Worm (Caenorhabditis elegans): ENCODE measurements around the gene srx-5.

The srx-5 gene

DNA sequence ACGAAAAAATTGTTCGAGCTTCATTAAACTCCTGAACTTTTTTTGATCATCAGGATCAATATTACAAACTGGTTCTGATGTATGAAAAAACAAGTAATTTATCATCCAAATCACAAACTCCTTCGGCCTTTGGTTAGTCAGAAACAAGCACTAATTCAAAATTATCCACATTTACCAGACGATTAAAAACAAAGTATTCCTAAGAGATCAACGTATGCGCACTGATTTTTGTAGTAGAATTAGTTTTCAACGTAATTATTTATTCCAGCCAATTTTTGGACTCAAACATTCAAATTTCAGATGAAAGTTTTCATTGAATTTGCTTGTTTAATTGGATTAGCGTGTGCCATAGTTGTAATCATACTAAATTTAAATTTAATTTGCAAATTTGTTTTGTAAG lies 7.0 kb downstream of the srx-5 start, which contains the start of gene srbc-38:
Gene srbc-38, plus strand, starts transcription at position 301 of the 400 bp plus-strand sequence.
- TF ChIP-seq aly-1 (tag; optimal IDR thresholded peaks at IDR 0.05), result no peak
- TF ChIP-seq tbx-37 (GFP tag; conservative IDR thresholded peaks at IDR 0.05), result no peak
- TF ChIP-seq hnd-1 (tag; optimal IDR thresholded peaks at IDR 0.05), result no peak
- TF ChIP-seq B0310.2 (tag; optimal IDR thresholded peaks at IDR 0.05), result no peak
- TF ChIP-seq flt-1 (GFP tag; IDR thresholded peaks at IDR 0.05), result no peak
- no peak for TF ChIP-seq pes-1 (GFP tag; IDR thresholded peaks at IDR 0.05)
- no peak for TF ChIP-seq ets-7 (tag; optimal IDR thresholded peaks at IDR 0.05)
- TF ChIP-seq ama-1 (optimal IDR thresholded peaks at IDR 0.05), result no peak
- no peak for TF ChIP-seq hmbx-1 (tag; optimal IDR thresholded peaks at IDR 0.05)
- TF ChIP-seq tbx-11 (GFP tag; IDR thresholded peaks at IDR 0.05), result no peak
- TF ChIP-seq tra-4 (tag; optimal IDR thresholded peaks at IDR 0.05), result no peak
- TF ChIP-seq ceh-13 (GFP tag; optimal IDR thresholded peaks at IDR 0.05), result no peak
- no peak for TF ChIP-seq F13C5.2 (tag; optimal IDR thresholded peaks at IDR 0.05)
- no peak for TF ChIP-seq hmg-4 (GFP tag; optimal IDR thresholded peaks at IDR 0.05)
- no peak for TF ChIP-seq ceh-36 (tag; optimal IDR thresholded peaks at IDR 0.05)

DNA sequence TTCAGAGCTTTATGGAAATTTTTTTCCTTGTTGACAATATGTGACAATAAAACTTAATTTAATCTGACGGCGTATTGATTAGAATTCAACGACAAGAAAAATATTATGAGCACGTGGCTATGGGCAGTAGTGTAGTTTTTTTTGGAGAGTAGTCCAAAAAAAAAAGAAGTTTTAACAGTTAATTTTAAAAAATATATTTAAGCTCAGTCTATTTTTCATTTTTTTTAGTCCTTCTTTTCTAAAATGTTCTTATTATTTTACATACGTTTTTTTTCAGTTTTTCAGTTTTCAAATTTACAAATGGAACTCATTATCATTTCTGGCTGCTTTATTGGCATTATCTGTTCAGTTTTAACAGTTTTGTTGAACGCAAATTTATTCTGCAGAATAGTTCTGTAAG lies 8.9 kb downstream of the srx-5 start, which contains the start of gene srbc-39:
Gene srbc-39, plus strand, starts transcription at position 301 of the 400 bp plus-strand sequence.
- TF ChIP-seq B0310.2 (tag; optimal IDR thresholded peaks at IDR 0.05) (no peak), scrt-1 (GFP tag; IDR thresholded peaks at IDR 0.05) (no peak), aly-1 (tag; optimal IDR thresholded peaks at IDR 0.05) (no peak), hnd-1 (tag; optimal IDR thresholded peaks at IDR 0.05) (no peak), tbx-37 (GFP tag; conservative IDR thresholded peaks at IDR 0.05) (no peak), tra-4 (tag; optimal IDR thresholded peaks at IDR 0.05) (no peak), ets-7 (tag; optimal IDR thresholded peaks at IDR 0.05) (no peak), F13C5.2 (tag; optimal IDR thresholded peaks at IDR 0.05) (no peak), hmg-4 (GFP tag; optimal IDR thresholded peaks at IDR 0.05) (no peak), hmbx-1 (tag; optimal IDR thresholded peaks at IDR 0.05) (no peak), ceh-13 (GFP tag; optimal IDR thresholded peaks at IDR 0.05) (no peak), tbx-11 (GFP tag; IDR thresholded peaks at IDR 0.05) (no peak), sea-1 (GFP tag; conservative IDR thresholded peaks at IDR 0.05) (no peak), ceh-36 (tag; optimal IDR thresholded peaks at IDR 0.05) (no peak), pes-1 (GFP tag; IDR thresholded peaks at IDR 0.05) (no peak)

DNA sequence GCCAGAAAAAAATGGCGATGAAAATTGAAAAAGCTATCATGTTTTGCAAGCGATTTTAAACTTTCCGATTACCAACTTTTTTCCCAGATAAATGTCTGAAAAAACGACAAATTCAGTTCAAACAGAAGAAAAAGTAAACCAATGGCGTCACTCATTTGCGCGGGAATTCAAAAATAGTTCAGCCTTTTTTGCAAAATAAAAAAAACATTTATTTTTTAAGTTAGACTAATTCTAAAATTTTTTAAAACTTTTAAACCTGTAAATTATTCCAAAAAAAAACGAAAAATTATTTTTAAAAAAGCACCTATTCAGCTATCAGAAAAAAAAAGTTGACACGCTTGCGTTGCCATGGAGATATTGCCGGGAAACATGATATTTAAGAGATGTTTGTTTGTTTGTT lies 13.0 kb downstream of the srx-5 start, which contains the start of gene cyp-33C11:
Gene cyp-33C11, minus strand, starts transcription at position 101 of the 400 bp plus-strand sequence.
- no peak for TF ChIP-seq F13C5.2 (tag; optimal IDR thresholded peaks at IDR 0.05)
- TF ChIP-seq flt-1 (GFP tag; IDR thresholded peaks at IDR 0.05), result no peak
- no peak for TF ChIP-seq ceh-36 (tag; optimal IDR thresholded peaks at IDR 0.05)
- no peak for TF ChIP-seq ets-7 (tag; optimal IDR thresholded peaks at IDR 0.05)
- no peak for TF ChIP-seq hmbx-1 (tag; optimal IDR thresholded peaks at IDR 0.05)

DNA sequence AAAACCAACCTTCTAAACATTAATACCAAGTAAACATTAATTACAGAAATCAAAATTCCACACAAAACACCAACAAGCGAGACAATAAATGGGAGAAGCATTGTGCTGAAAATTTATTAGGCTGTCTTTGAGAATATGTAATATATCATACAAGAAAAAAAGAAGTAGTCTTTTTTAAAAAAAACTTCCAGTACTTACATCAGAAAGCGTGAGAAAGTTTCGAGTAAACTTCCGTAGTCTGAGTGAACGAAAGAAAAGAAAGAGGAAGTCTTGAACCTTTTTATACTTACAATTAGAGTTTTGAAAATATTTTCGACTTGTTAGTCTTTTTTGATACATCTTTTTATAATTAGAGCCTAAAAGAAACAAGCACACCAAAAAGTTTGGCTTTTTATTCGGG lies 19.9 kb downstream of the srx-5 start, which contains the start of gene srbc-40:
Gene srbc-40, minus strand, starts transcription at position 101 of the 400 bp plus-strand sequence.
- TF ChIP-seq aly-1 (tag; optimal IDR thresholded peaks at IDR 0.05) (no peak), pes-1 (GFP tag; IDR thresholded peaks at IDR 0.05) (no peak), ceh-36 (tag; optimal IDR thresholded peaks at IDR 0.05) (no peak), sea-1 (GFP tag; conservative IDR thresholded peaks at IDR 0.05) (no peak), ceh-13 (GFP tag; optimal IDR thresholded peaks at IDR 0.05) (no peak), ama-1 (optimal IDR thresholded peaks at IDR 0.05) (no peak), hmg-4 (GFP tag; optimal IDR thresholded peaks at IDR 0.05) (no peak), tbx-11 (GFP tag; IDR thresholded peaks at IDR 0.05) (no peak), flt-1 (GFP tag; IDR thresholded peaks at IDR 0.05) (no peak), ets-7 (tag; optimal IDR thresholded peaks at IDR 0.05) (no peak), hnd-1 (tag; optimal IDR thresholded peaks at IDR 0.05) (no peak), tra-4 (tag; optimal IDR thresholded peaks at IDR 0.05) (no peak), scrt-1 (GFP tag; IDR thresholded peaks at IDR 0.05) (no peak), hmbx-1 (tag; optimal IDR thresholded peaks at IDR 0.05) (no peak), F13C5.2 (tag; optimal IDR thresholded peaks at IDR 0.05) (no peak), tbx-37 (GFP tag; conservative IDR thresholded peaks at IDR 0.05) (no peak), B0310.2 (tag; optimal IDR thresholded peaks at IDR 0.05) (no peak)

DNA sequence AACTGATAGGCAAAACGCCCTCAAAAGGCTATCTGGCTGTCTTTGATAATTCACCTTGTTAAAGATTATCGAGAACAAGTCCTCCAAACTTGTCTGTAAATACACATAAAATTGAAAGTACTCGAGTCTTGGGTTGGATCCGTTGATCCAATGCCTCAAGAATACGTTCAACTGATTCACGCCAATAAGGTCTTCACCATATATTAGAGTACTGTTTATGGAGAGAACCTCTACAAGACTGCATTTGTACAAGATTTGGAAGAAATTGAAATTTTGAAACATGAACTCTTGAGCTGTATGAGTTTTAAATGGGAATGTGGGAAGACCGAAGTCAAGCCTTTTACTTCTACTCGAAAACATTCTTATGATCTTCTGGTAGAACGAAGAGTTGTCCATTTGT lies 23.0 kb downstream of the srx-5 start:
- no peak for TF ChIP-seq flt-1 (GFP tag; IDR thresholded peaks at IDR 0.05)
- TF ChIP-seq scrt-1 (GFP tag; IDR thresholded peaks at IDR 0.05), result no peak
- TF ChIP-seq tbx-11 (GFP tag; IDR thresholded peaks at IDR 0.05), result no peak
- no peak for TF ChIP-seq B0310.2 (tag; optimal IDR thresholded peaks at IDR 0.05)
- TF ChIP-seq aly-1 (tag; optimal IDR thresholded peaks at IDR 0.05), result no peak
- TF ChIP-seq sea-1 (GFP tag; conservative IDR thresholded peaks at IDR 0.05), result no peak
- TF ChIP-seq hnd-1 (tag; optimal IDR thresholded peaks at IDR 0.05), result no peak
- no peak for TF ChIP-seq ama-1 (optimal IDR thresholded peaks at IDR 0.05)
- no peak for TF ChIP-seq ceh-13 (GFP tag; optimal IDR thresholded peaks at IDR 0.05)
- TF ChIP-seq tra-4 (tag; optimal IDR thresholded peaks at IDR 0.05), result no peak
- no peak for TF ChIP-seq hmg-4 (GFP tag; optimal IDR thresholded peaks at IDR 0.05)
- no peak for TF ChIP-seq pes-1 (GFP tag; IDR thresholded peaks at IDR 0.05)
- no peak for TF ChIP-seq F13C5.2 (tag; optimal IDR thresholded peaks at IDR 0.05)
- TF ChIP-seq hmbx-1 (tag; optimal IDR thresholded peaks at IDR 0.05), result no peak
- no peak for TF ChIP-seq tbx-37 (GFP tag; conservative IDR thresholded peaks at IDR 0.05)
- TF ChIP-seq ets-7 (tag; optimal IDR thresholded peaks at IDR 0.05), result no peak
- TF ChIP-seq ceh-36 (tag; optimal IDR thresholded peaks at IDR 0.05), result no peak

DNA sequence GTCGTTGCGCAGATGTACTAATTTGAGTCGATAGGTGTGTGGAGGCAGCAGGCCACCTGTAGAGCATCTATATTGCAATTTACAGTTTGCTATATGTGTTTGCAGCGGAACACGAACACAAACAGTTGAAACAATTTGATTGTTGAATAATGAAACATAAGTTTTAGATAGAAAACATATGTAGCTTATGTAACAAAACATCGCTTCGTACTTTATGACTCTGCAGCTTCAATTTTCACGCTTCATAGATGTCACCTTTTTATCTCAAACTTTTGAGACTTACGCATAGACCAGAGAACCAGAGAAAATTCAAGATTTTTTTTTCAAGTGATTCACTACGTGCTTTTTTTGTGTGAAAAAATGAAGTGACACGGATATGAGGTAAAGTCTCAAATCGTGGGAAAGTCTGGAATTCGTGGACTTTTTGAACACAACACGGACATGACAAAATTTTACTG lies 24.0 kb downstream of the srx-5 start, which contains the start of gene fbxb-72:
Gene fbxb-72, minus strand, starts transcription at position 58 of the 458 bp plus-strand sequence.
- TF ChIP-seq aly-1 (tag; optimal IDR thresholded peaks at IDR 0.05) (no peak), ceh-36 (tag; optimal IDR thresholded peaks at IDR 0.05) (no peak), F13C5.2 (tag; optimal IDR thresholded peaks at IDR 0.05) (no peak), ama-1 (optimal IDR thresholded peaks at IDR 0.05) (no peak), pes-1 (GFP tag; IDR thresholded peaks at IDR 0.05) (no peak), tra-4 (tag; optimal IDR thresholded peaks at IDR 0.05) (no peak), scrt-1 (GFP tag; IDR thresholded peaks at IDR 0.05) (no peak), B0310.2 (tag; optimal IDR thresholded peaks at IDR 0.05) (no peak), hmg-4 (GFP tag; optimal IDR thresholded peaks at IDR 0.05) (no peak)

DNA sequence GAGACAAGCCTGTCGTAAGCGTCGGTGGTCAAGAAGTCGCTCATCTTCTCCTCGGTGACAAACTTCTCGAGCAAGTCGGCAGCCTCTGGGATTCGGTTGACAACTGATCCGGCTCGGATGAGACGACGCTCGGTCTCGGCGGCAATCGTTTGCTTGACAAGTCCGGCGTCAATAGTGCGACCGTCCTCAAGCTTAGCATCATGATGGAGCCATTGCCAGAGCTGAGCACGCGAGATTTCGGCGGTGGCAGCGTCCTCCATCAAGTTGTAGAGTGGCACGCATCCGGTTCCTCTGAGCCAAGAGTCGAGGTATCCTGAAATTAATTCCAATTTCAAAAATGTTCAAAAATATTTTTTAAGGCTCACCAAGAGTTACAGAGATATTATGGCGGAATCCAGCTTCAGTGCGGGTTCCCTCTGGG lies 24.6 kb downstream of the srx-5 start:
- TF ChIP-seq B0310.2 (tag; optimal IDR thresholded peaks at IDR 0.05) (no peak), scrt-1 (GFP tag; IDR thresholded peaks at IDR 0.05) (no peak), ets-7 (tag; optimal IDR thresholded peaks at IDR 0.05) (no peak), hmbx-1 (tag; optimal IDR thresholded peaks at IDR 0.05) (no peak), hmg-4 (GFP tag; optimal IDR thresholded peaks at IDR 0.05) (no peak), tbx-11 (GFP tag; IDR thresholded peaks at IDR 0.05) (no peak), pes-1 (GFP tag; IDR thresholded peaks at IDR 0.05) (no peak; the same call in 1 of the 2 replicates), hnd-1 (tag; optimal IDR thresholded peaks at IDR 0.05) (no peak), ceh-13 (GFP tag; optimal IDR thresholded peaks at IDR 0.05) (no peak), aly-1 (tag; optimal IDR thresholded peaks at IDR 0.05) (no peak)

Data from whole organism, early embryonic.